Worm (Caenorhabditis elegans) whole organism, early embryonic: Measurements from ENCODE around the gene srx-122.

Source experiments
- B0310.2 ChIP-seq: sonication (generic microtip); optimal IDR thresholded peaks from 2 replicates; lab custom pipeline; 2016; ENCODE audit warnings: mild to moderate bottlenecking, missing genetic modification characterization, missing compliant biosample characterization
- ama-1 ChIP-seq: fragments of 150-350 bp; optimal IDR thresholded peaks from 2 replicates; lab custom pipeline; 2014
- ceh-13 ChIP-seq: fragments of 200-800 bp; sonication (Bioruptor generic); optimal IDR thresholded peaks from 2 replicates; lab custom pipeline; 2018; ENCODE audit warnings: mild to moderate bottlenecking, missing genetic modification characterization, missing compliant biosample characterization
- hmbx-1 ChIP-seq: sonication (generic microtip); optimal IDR thresholded peaks from 2 replicates; lab custom pipeline; 2016; ENCODE audit warnings: mild to moderate bottlenecking, missing genetic modification characterization, missing compliant biosample characterization
- hmg-4 ChIP-seq: fragments of 200-800 bp; sonication (Bioruptor generic); optimal IDR thresholded peaks from 2 replicates; lab custom pipeline; 2018; ENCODE audit warnings: mild to moderate bottlenecking, missing genetic modification characterization, missing compliant biosample characterization
- tbx-11 ChIP-seq: fragments of 200-800 bp; sonication (Bioruptor generic); IDR thresholded peaks from 2 replicates; pipeline ENCODE4 v1.3.6; 2022; ENCODE audit warnings: missing genetic modification characterization, missing compliant biosample characterization

DNA sequence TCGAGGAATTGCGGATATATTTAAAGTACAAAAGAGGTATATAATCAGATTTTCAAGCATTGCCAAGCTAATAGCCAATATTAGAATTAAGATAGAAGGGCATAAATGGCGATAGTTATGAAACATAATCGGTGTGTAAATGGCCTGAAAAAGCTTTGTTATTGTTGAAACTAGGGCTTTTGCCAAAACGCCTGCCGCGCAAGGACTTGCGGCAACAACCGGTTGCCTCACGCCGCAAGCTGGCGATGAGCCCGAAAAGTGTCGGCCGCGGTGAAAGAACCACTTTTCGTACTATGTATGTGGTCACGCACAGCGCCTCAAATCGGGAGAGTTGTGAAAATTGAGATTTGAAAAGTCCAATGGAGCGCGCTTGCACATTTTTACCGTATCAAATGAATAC, 1.8 kb upstream of the srx-122 start:
- TF ChIP-seq ama-1 (lab: Kevin White, UChicago) (no peak), B0310.2 (tag; lab: Kevin White, UChicago) (no peak), hmbx-1 (tag; lab: Kevin White, UChicago) (no peak), hmg-4 (no peak), ceh-13 (GFP tag; lab: Kevin White, UChicago) (no peak), tbx-11 (no peak)
